Worm (Caenorhabditis elegans) whole organism, midembryonic: ENCODE results near the gene rcan-1.
"Not testable (repeated sequence)": the region's sequence is repeated elsewhere in the genome, so short reads cannot be mapped to it uniquely, and the experiment has no call there.

ENCODE experiments used
- T22C8.4 ChIP-seq: fragments of 200-800 bp; sonication (Bioruptor generic); IDR thresholded peaks from 2 replicates; pipeline ENCODE4 v1.3.6; 2022; ENCODE audit warnings: missing genetic modification characterization, missing compliant biosample characterization
- cog-1 ChIP-seq: sonication (generic microtip); optimal IDR thresholded peaks from 2 replicates; lab custom pipeline; 2016; ENCODE audit warnings: missing genetic modification characterization, missing compliant biosample characterization
- flt-1 ChIP-seq: fragments of 200-800 bp; sonication (Bioruptor generic); IDR thresholded peaks from 2 replicates; pipeline ENCODE4 v1.3.6; 2022; ENCODE audit warnings: missing genetic modification characterization, missing compliant biosample characterization
- tab-1 ChIP-seq: fragments of 200-800 bp; sonication (Bioruptor generic); IDR thresholded peaks from 2 replicates; pipeline ENCODE4 v1.3.6; 2022; ENCODE audit warnings: missing genetic modification characterization, missing compliant biosample characterization
- ztf-23 ChIP-seq: fragments of 200-800 bp; sonication (Bioruptor generic); IDR thresholded peaks from 2 replicates; pipeline ENCODE4 v1.3.6; 2022; ENCODE audit warnings: missing genetic modification reagents, missing genetic modification characterization, missing compliant biosample characterization

- TF ChIP-seq T22C8.4 (GFP tag; lab: Robert Waterston, UW) (0 out of 2 replicates have a peak, but pooled peaks have one; percentile 14), flt-1 (GFP tag; lab: Robert Waterston, UW) (peak; percentile 82), ztf-23 (GFP tag; lab: Robert Waterston, UW) (peak; percentile 55; the same call in 1 of the 2 replicates), tab-1 (peak; percentile 75; the same call in 1 of the 2 replicates)
- not testable (repeated sequence) for TF ChIP-seq cog-1
Observed at ce11 chrIII:5637297-5637876, 46.5 kb downstream of the rcan-1 start.
